Fruit fly (Drosophila melanogaster): ENCODE measurements around the gene XNP.

XNP gene

DNA sequence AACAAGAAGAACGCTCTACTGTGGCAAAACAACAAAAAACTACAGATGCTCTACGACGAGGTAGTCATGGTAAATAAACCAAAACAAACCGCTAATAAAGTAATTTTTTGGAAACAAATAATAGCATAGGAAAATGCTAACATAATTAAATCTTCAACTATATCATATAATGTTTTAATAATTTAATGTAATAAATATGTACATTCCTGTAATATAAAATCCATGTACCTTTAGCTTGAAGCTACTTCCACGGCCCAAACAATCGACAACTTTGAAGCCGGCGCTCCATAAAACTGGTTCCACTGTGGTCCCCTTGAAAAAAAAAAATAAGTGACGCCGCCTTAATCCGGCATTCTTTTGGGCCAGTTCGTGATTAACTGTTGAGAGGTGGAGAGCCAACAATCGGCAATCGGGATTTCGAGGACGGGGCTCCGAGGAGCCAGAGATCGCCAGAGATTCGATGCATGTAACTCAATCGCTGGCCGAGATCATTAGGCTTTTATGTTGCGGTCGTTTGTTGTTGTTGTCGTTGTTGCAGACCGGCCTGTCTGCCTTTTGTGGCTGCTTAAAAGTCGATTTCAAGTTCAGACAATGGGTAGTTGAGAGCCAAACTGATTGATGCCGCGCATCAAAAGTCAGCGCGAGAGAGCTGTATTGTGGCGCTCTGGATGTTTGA lies 19.9 kb downstream of the XNP start (continued):
- TF ChIP-seq Adf1 (GFP tag; IDR thresholded peaks at IDR 0.05) (0 out of 2 replicates have a peak, but pooled peaks have one; percentile 13), croc (GFP tag; conservative IDR thresholded peaks at IDR 0.05) (no peak), Drgx (GFP tag; IDR thresholded peaks at IDR 0.05) (peak; percentile 90), bcd (GFP tag; optimal IDR thresholded peaks at IDR 0.05) (peak; percentile 32), CG31224 (GFP tag; IDR thresholded peaks at IDR 0.05) (0 out of 2 replicates have a peak, but pooled peaks have one; percentile 19), seq (GFP tag; IDR thresholded peaks at IDR 0.05) (peak; percentile 28; the same call in 1 of the 2 replicates), caup (GFP tag; optimal IDR thresholded peaks at IDR 0.05; ENCODE audit: severe bottlenecking) (peak; percentile 48), pan (optimal IDR thresholded peaks at IDR 0.05) (no peak), pan (GFP tag; optimal IDR thresholded peaks at IDR 0.05 in 1 of 2, IDR thresholded peaks at IDR 0.05 in 1 of 2) (peak in 1 of 2 experiments; percentile 58), fd3F (GFP tag; optimal IDR thresholded peaks at IDR 0.05) (peak; percentile 33), Taf1 (GFP tag; IDR thresholded peaks at IDR 0.05) (peak; percentile 38; the same call in 1 of the 2 replicates), row (GFP tag; IDR thresholded peaks at IDR 0.05) (peak; percentile 73), tap (tag; optimal IDR thresholded peaks at IDR 0.05) (peak; percentile 42), CG9932 (GFP tag; IDR thresholded peaks at IDR 0.05) (peak; percentile 76), CG10543 (GFP tag; optimal IDR thresholded peaks at IDR 0.05) (no peak), CG18262 (tag; optimal IDR thresholded peaks at IDR 0.05) (peak; percentile 44), sens (GFP tag) (peak; percentile 62), CG12219 (GFP tag; optimal IDR thresholded peaks at IDR 0.05) (peak; percentile 8), CG12659 (GFP tag; optimal IDR thresholded peaks at IDR 0.05) (peak; percentile 47), run (tag; optimal IDR thresholded peaks at IDR 0.05) (no peak), phol (tag; optimal IDR thresholded peaks at IDR 0.05) (peak; percentile 32), vfl (GFP tag; optimal IDR thresholded peaks at IDR 0.05) (no peak), CG16813 (GFP tag; IDR thresholded peaks at IDR 0.05; ENCODE audit: partially characterized antibody) (no peak), Oli (tag; optimal IDR thresholded peaks at IDR 0.05) (peak; percentile 20), CG15514 (GFP tag; optimal IDR thresholded peaks at IDR 0.05) (peak; percentile 48), CG8388 (GFP tag; optimal IDR thresholded peaks at IDR 0.05) (peak; percentile 5), MBD-R2 (GFP tag; IDR thresholded peaks at IDR 0.05) (peak; percentile 38; the same call in 1 of the 2 replicates), fd96Cb (tag; optimal IDR thresholded peaks at IDR 0.05) (peak; percentile 7), CG32532 (GFP tag; IDR thresholded peaks at IDR 0.05) (peak; percentile 83), schlank (tag; optimal IDR thresholded peaks at IDR 0.05) (no peak), CG17829 (tag; optimal IDR thresholded peaks at IDR 0.05) (peak; percentile 39), Awh (GFP tag; IDR thresholded peaks at IDR 0.05) (peak; percentile 55; the same call in 1 of the 2 replicates), CG10979 (tag; optimal IDR thresholded peaks at IDR 0.05) (peak; percentile 30), CG11504 (tag; optimal IDR thresholded peaks at IDR 0.05) (peak; percentile 71), CG10321 (GFP tag; IDR thresholded peaks at IDR 0.05) (0 out of 2 replicates have a peak, but pooled peaks have one; percentile 7), CG30403 (GFP tag; optimal IDR thresholded peaks at IDR 0.05) (peak; percentile 2), CG10366 (GFP tag; IDR thresholded peaks at IDR 0.05) (peak; percentile 35), stc (GFP tag; IDR thresholded peaks at IDR 0.05) (peak; percentile 79), E2f1 (GFP tag; IDR thresholded peaks at IDR 0.05) (peak; percentile 43), lab (GFP tag; optimal IDR thresholded peaks at IDR 0.05) (peak; percentile 67), CG17359 (tag; optimal IDR thresholded peaks at IDR 0.05) (peak; percentile 56), CG13424 (tag; optimal IDR thresholded peaks at IDR 0.05) (peak; percentile 48), NFAT (GFP tag; IDR thresholded peaks at IDR 0.05) (peak; percentile 57; the same call in 1 of the 2 replicates), CG14441 (GFP tag; IDR thresholded peaks at IDR 0.05) (peak; percentile 75), CG17328 (GFP tag; IDR thresholded peaks at IDR 0.05) (peak; percentile 15; the same call in 1 of the 2 replicates), CG10147 (GFP tag; optimal IDR thresholded peaks at IDR 0.05) (peak; percentile 45), odd (GFP tag; optimal IDR thresholded peaks at IDR 0.05) (no peak), sob (GFP tag; IDR thresholded peaks at IDR 0.05) (peak; percentile 65), CG6813 (GFP tag; optimal IDR thresholded peaks at IDR 0.05) (peak; percentile 27)

All from whole organism, embryonic.